Fruit fly (Drosophila melanogaster): ENCODE data around the gene CG14568.

The CG14568 gene

dm6 chr3L:21733387-21733786 is at the start of gene CG14568:
CG14568 (minus strand) TSS chr3L:21733487.
- TF ChIP-seq CG17801 (GFP tag; optimal IDR thresholded peaks at IDR 0.05; ENCODE audit: partially characterized antibody), result no peak

dm6 chr3L:21773855-21774254 is 40.6 kb upstream of the CG14568 start:
- TF ChIP-seq CG17801 (GFP tag; optimal IDR thresholded peaks at IDR 0.05; ENCODE audit: partially characterized antibody), result no peak

- peak; percentile 11 for TF ChIP-seq CG17801 (GFP tag; optimal IDR thresholded peaks at IDR 0.05; ENCODE audit: partially characterized antibody)
Observed at dm6 chr3L:21770328-21770727, 37.0 kb upstream of the CG14568 start, which contains the start of gene Syn1. Syn1 (minus strand) TSS chr3L:21770534.

dm6 chr3L:21769515-21769914 is 36.2 kb upstream of the CG14568 start, which contains the start of gene CG7370:
CG7370 (plus strand) TSS chr3L:21769815.
- TF ChIP-seq CG17801 (GFP tag; optimal IDR thresholded peaks at IDR 0.05; ENCODE audit: partially characterized antibody), result no peak

DNA sequence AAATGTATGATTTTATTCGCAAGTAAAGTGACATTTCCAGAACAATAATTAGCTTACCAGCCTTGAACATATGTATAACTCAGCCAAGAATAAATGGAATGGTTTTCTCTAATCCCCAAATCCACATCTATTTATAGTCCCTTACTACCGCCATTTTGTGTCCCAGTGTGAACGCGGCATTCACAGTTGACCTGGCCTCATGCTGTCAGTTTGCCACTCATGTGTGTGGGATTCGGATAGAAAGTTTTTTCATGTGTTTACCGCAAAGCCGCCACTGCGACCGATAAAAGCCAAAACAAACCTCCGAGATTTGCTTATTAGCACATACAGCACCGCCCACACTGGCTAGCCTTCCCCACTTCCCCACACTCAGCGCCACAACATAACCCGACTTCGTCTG is 32.6 kb upstream of the CG14568 start:
- TF ChIP-seq CG17801 (GFP tag; optimal IDR thresholded peaks at IDR 0.05; ENCODE audit: partially characterized antibody), result no peak

DNA sequence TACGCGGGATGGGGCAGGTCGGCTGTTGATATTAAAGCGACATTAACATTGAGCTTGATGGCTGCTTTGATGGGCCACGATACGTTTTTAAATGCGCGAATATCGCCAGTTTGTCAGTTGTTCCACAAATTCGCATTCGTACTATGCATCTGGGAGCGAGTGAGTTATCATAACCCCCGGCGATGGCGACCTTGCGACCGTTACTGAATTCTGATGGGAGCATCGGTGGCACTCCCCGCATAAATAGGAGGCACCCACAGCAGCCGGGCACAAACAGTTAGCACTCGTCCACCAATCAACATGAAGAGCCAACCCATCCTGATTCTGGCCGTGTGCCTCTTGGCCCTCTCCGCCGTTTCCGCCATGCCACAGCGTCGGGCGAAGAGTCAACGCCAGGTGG is 23.6 kb upstream of the CG14568 start, which contains the start of gene CG14564:
TSS of gene CG14564 (plus strand) at position 301 of the 400 bp plus-strand sequence.
- no peak for TF ChIP-seq CG17801 (GFP tag; optimal IDR thresholded peaks at IDR 0.05; ENCODE audit: partially characterized antibody)

DNA sequence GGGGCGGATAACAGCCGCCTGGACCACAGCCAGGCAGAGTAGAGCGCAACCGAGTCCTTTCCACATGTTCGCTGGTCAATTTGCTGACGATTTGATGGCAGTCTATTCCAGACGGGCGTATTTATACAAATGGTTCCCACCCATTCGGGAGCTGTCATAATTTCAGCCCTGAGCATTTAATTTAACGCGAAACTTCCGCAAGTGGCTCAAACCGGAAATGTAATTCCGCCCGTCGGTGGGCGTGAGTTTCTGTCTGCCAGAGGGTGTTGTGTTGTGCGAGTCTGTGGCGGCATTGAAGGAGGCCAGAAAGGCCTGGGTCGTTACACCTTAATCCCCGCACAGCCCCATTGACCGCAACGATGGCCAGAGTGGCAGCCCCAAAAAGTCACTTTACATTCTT is 10.9 kb upstream of the CG14568 start, which contains the start of gene CG14565:
TSS of gene CG14565 (minus strand) at position 101 of the 400 bp plus-strand sequence.
- no peak for TF ChIP-seq CG17801 (GFP tag; optimal IDR thresholded peaks at IDR 0.05; ENCODE audit: partially characterized antibody)

dm6 chr3L:21741234-21741633 is 7.9 kb upstream of the CG14568 start, which contains the start of gene CG14572:
CG14572 (plus strand) TSS chr3L:21741534.
- no peak for TF ChIP-seq CG17801 (GFP tag; optimal IDR thresholded peaks at IDR 0.05; ENCODE audit: partially characterized antibody)

DNA sequence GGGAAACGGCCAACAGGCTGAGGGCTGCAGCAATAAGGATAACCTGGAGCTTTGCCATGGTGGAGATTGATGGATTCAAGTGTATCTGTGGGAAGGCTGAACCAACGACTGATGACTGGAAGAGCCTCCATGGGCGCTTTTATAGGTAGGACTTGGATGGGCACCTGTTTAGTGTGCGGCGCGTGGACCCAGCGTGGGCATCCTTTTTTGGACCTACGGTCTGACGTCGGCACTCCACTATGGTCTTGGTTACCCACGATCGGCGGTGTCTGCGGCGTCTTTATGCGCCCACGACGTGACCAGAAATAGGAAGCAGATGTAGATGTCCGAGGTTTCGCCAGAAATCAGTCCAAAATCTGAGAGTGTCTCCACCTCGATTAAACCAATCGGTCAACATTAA is 6.9 kb upstream of the CG14568 start, which contains the start of gene CG14566:
TSS of gene CG14566 (minus strand) at position 101 of the 400 bp plus-strand sequence.
- no peak for TF ChIP-seq CG17801 (GFP tag; optimal IDR thresholded peaks at IDR 0.05; ENCODE audit: partially characterized antibody)

DNA sequence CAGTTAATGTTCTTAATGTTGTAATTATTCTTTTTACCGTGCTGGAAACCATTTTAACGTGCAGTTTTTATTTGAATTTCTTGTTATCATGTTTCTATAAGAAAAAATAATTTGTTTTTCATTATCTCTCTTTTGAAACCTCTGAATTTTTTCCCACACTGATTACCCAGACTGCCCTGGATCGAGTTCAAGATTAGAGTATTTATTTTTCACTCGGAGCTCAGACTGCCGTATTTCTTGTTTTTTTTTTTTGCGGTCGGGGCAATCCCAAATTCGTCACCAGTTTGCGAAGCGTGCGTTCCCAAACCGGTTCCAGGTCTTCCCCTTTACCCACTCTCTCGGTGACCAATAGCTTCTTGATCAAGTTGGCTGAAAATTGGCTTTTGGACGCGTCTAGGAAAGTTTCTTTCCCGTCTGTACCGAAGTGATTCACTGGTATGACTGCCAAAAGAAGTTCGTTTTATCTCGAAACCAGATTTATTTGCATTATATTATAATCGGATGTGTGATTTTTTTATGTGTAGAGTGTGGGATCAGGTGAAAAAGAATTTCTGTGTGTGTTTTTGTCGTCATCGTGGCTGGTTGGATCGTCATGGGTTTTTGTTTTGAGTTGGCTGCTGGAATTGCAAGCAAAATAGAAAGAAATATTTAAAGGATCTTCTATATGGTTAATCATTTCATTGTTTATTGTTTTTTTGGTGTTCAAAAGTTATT is 5.9 kb upstream of the CG14568 start:
- no peak for TF ChIP-seq CG17801 (GFP tag; optimal IDR thresholded peaks at IDR 0.05; ENCODE audit: partially characterized antibody)

dm6 chr3L:21738175-21739016 is 5.1 kb upstream of the CG14568 start, which contains the start of gene CG14567:
CG14567 (minus strand) TSS chr3L:21738430.
- no peak for TF ChIP-seq CG17801 (GFP tag; optimal IDR thresholded peaks at IDR 0.05; ENCODE audit: partially characterized antibody)

DNA sequence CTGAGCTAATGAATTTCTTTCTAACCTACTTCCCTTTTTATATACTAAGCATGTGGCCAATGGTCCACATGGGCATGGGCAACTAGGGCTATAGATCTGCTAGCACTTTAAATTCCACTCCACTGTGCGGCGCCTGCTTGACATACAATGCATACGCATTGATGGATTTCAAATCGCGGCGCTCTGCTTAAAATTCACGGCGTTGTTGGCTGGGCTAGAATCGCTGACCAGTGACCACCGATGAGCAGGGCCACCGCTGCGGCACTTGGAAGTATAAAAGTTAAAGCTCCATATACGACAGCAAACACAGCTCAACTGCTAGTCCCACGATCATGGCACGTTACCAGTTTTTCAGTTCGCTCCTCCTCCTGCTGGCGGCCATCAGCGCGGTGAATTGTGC is 512 bp upstream of the CG14568 start, which contains the start of gene CG14573:
TSS of gene CG14573 (plus strand) at position 301 of the 400 bp plus-strand sequence.
- no peak for TF ChIP-seq CG17801 (GFP tag; optimal IDR thresholded peaks at IDR 0.05; ENCODE audit: partially characterized antibody)

- no peak for TF ChIP-seq CG17801 (GFP tag; optimal IDR thresholded peaks at IDR 0.05; ENCODE audit: partially characterized antibody)
Observed at dm6 chr3L:21731104-21731600, 2.1 kb downstream of the CG14568 start, which contains the start of gene CG14569. CG14569 (minus strand) TSS chr3L:21731550.

DNA sequence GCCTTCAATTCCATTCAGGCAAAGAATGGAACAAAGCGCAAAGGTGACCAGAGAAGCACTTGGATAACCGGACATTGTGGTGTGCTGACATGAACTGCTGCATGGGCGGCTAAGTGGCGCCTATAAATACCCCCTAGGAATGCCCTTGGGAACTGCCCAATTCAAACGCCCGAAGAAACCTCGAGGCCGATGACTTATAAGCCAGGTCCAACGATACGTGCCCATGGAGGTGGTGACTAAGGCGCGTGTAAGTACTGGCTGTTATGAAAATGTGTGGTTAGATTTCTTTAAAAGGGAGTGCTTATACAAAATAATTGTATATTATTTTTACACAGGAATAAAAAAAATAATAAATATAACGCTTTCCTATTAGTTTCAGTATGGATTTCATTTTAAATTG is 2.9 kb downstream of the CG14568 start, which contains the start of gene CG14570:
TSS of gene CG14570 (minus strand) at position 101 of the 400 bp plus-strand sequence.
- TF ChIP-seq CG17801 (GFP tag; optimal IDR thresholded peaks at IDR 0.05; ENCODE audit: partially characterized antibody), result no peak

- peak; percentile 65 for TF ChIP-seq CG17801 (GFP tag; optimal IDR thresholded peaks at IDR 0.05; ENCODE audit: partially characterized antibody)
Observed at dm6 chr3L:21728616-21729047, 4.7 kb downstream of the CG14568 start, which contains the start of the genes CG11247 and Polr2H. CG11247 (minus strand) TSS chr3L:21728806. Polr2H (plus strand) TSS chr3L:21728932.

Data from ovary, adult (tissue).